Fruit fly (Drosophila melanogaster) whole organism, embryonic: ENCODE results near the gene SecS.

Experiments
- Abd-B ChIP-seq: fragments of 200-800 bp; sonication (Bioruptor generic); optimal IDR thresholded peaks from 2 replicates; lab custom pipeline; 2018; ENCODE audit warnings: missing biosample characterization, mild to moderate bottlenecking, missing genetic modification characterization, moderate library complexity
- Antp ChIP-seq: fragments of 200-800 bp; sonication (Bioruptor generic); optimal IDR thresholded peaks from 3 replicates; lab custom pipeline; 2016; ENCODE audit warnings: missing biosample characterization, missing genetic modification characterization
- Atf3 ChIP-seq: fragments of 200-800 bp; sonication (Bioruptor generic); optimal IDR thresholded peaks from 3 replicates; lab custom pipeline; 2016; ENCODE audit warnings: missing biosample characterization, missing genetic modification characterization
- BEAF-32 ChIP-seq: fragments of 200-800 bp; sonication (Bioruptor generic); optimal IDR thresholded peaks from 3 replicates; lab custom pipeline; 2017; ENCODE audit warnings: missing biosample characterization, missing genetic modification characterization, mild to moderate bottlenecking, moderate library complexity, missing genetic modification reagents
- CG10462 ChIP-seq: fragments of 200-800 bp; sonication (Bioruptor generic); optimal IDR thresholded peaks from 2 replicates; lab custom pipeline; 2016; ENCODE audit warnings: missing biosample characterization, missing genetic modification characterization
- CG11695 ChIP-seq: fragments of 200-800 bp; sonication (Bioruptor generic); IDR thresholded peaks from 3 replicates; pipeline ENCODE4 v1.3.6; 2022; ENCODE audit warnings: missing biosample characterization, missing genetic modification characterization
- CG12744 ChIP-seq: fragments of 200-800 bp; sonication (Bioruptor generic); optimal IDR thresholded peaks from 2 replicates; lab custom pipeline; 2016; ENCODE audit warnings: missing biosample characterization, missing genetic modification characterization
- CG16815 ChIP-seq: fragments of 200-800 bp; sonication (Bioruptor generic); optimal IDR thresholded peaks from 3 replicates; lab custom pipeline; 2017; ENCODE audit warnings: missing biosample characterization, mild to moderate bottlenecking, missing genetic modification characterization
- CG17385 ChIP-seq: fragments of 200-800 bp; sonication (Bioruptor generic); optimal IDR thresholded peaks from 3 replicates; lab custom pipeline; 2018; ENCODE audit warnings: missing biosample characterization, mild to moderate bottlenecking, missing genetic modification characterization
- CG18011 ChIP-seq: fragments of 200-800 bp; sonication (Bioruptor generic); optimal IDR thresholded peaks from 2 replicates; lab custom pipeline; 2017; ENCODE audit warnings: missing biosample characterization, missing genetic modification characterization, mild to moderate bottlenecking, moderate library complexity, missing genotype
- CG18262 ChIP-seq: fragments of 200-800 bp; optimal IDR thresholded peaks from 3 replicates; lab custom pipeline; 2019; ENCODE audit warnings: missing biosample characterization, mild to moderate bottlenecking, missing genetic modification characterization, moderate library complexity
- CG3407 ChIP-seq: fragments of 200-800 bp; sonication (Bioruptor generic); optimal IDR thresholded peaks from 2 replicates; lab custom pipeline; 2018; ENCODE audit warnings: missing biosample characterization, mild to moderate bottlenecking, missing genetic modification characterization
- CG6689 ChIP-seq: fragments of 200-800 bp; sonication (Bioruptor generic); IDR thresholded peaks from 2 replicates; pipeline ENCODE4 v1.3.6; 2022; ENCODE audit warnings: missing biosample characterization, missing genetic modification characterization
- CG7963 ChIP-seq: fragments of 200-800 bp; sonication (Bioruptor generic); IDR thresholded peaks from 3 replicates; pipeline ENCODE4 v1.3.6; 2022; ENCODE audit warnings: missing biosample characterization, missing genetic modification characterization; ENCODE audit not compliant: partially characterized antibody
- CG8290 ChIP-seq, 3 experiments: fragments of 200-800 bp; sonication (Bioruptor generic); optimal IDR thresholded peaks; 2 replicates each; lab custom pipeline; 2016 to 2019; ENCODE audit warnings: missing biosample characterization in 3 of 3, missing genetic modification characterization in 3 of 3, mild to moderate bottlenecking in 2 of 3, moderate library complexity in 1 of 3
- CG9215 ChIP-seq: fragments of 200-800 bp; sonication (Bioruptor generic); IDR thresholded peaks from 2 replicates; pipeline ENCODE4 v1.3.6; 2022; ENCODE audit warnings: missing biosample characterization, missing genetic modification characterization
- Dp ChIP-seq: fragments of 200-800 bp; sonication (Bioruptor generic); optimal IDR thresholded peaks from 2 replicates; lab custom pipeline; 2018; ENCODE audit warnings: missing biosample characterization, mild to moderate bottlenecking, missing genetic modification characterization, moderate library complexity
- ERR ChIP-seq: fragments of 200-800 bp; sonication (Bioruptor generic); optimal IDR thresholded peaks from 2 replicates; lab custom pipeline; 2016; ENCODE audit warnings: missing biosample characterization, missing genetic modification characterization
- Fer2 ChIP-seq: fragments of 200-800 bp; sonication (Bioruptor generic); optimal IDR thresholded peaks from 2 replicates; lab custom pipeline; 2018; ENCODE audit warnings: missing biosample characterization, mild to moderate bottlenecking, missing genetic modification characterization, moderate library complexity
- HLH4C ChIP-seq: fragments of 200-800 bp; sonication (Bioruptor generic); IDR thresholded peaks from 3 replicates; pipeline ENCODE4 v1.3.6; 2022; ENCODE audit warnings: missing biosample characterization, missing genetic modification characterization; ENCODE audit not compliant: partially characterized antibody
- Hey ChIP-seq: fragments of 200-800 bp; sonication (Bioruptor generic); optimal IDR thresholded peaks from 3 replicates; lab custom pipeline; 2018; ENCODE audit warnings: missing biosample characterization, mild to moderate bottlenecking, missing genetic modification characterization
- HmgD ChIP-seq: fragments of 200-800 bp; sonication (Bioruptor generic); optimal IDR thresholded peaks from 3 replicates; lab custom pipeline; 2016; ENCODE audit warnings: missing biosample characterization, missing genetic modification characterization
- HmgZ ChIP-seq: fragments of 200-800 bp; sonication (Bioruptor generic); optimal IDR thresholded peaks from 2 replicates; lab custom pipeline; 2018; ENCODE audit warnings: missing biosample characterization, mild to moderate bottlenecking, missing genetic modification characterization
- Hsf ChIP-seq: fragments of 200-800 bp; sonication (Bioruptor generic); optimal IDR thresholded peaks from 3 replicates; lab custom pipeline; 2016; ENCODE audit warnings: missing biosample characterization, missing genetic modification characterization
- Lim3 ChIP-seq: fragments of 200-800 bp; sonication (Bioruptor generic); IDR thresholded peaks from 2 replicates; pipeline ENCODE4 v1.3.6; 2022; ENCODE audit warnings: missing biosample characterization, missing genetic modification characterization
- MBD-R2 ChIP-seq: fragments of 200-800 bp; sonication (Bioruptor generic); IDR thresholded peaks from 2 replicates; pipeline ENCODE4 v1.3.6; 2022; ENCODE audit warnings: missing biosample characterization, missing genetic modification characterization
- MESR4 ChIP-seq: fragments of 200-800 bp; sonication (Bioruptor generic); optimal IDR thresholded peaks from 2 replicates; lab custom pipeline; 2018; ENCODE audit warnings: missing biosample characterization, mild to moderate bottlenecking, missing genetic modification characterization, moderate library complexity
- Mad ChIP-seq: fragments of 200-800 bp; sonication (Bioruptor generic); optimal IDR thresholded peaks from 2 replicates; lab custom pipeline; 2016; ENCODE audit warnings: missing biosample characterization, missing genetic modification characterization
- NfI ChIP-seq: fragments of 200-800 bp; sonication (Bioruptor generic); optimal IDR thresholded peaks from 3 replicates; lab custom pipeline; 2018; ENCODE audit warnings: missing biosample characterization, mild to moderate bottlenecking, missing genetic modification characterization, moderate library complexity
- Side ChIP-seq: fragments of 200-800 bp; sonication (Bioruptor generic); optimal IDR thresholded peaks from 2 replicates; lab custom pipeline; 2016; ENCODE audit warnings: missing biosample characterization, missing genetic modification characterization
- Taf1 ChIP-seq: fragments of 200-800 bp; sonication (Bioruptor generic); IDR thresholded peaks from 2 replicates; pipeline ENCODE4 v1.3.6; 2022; ENCODE audit warnings: missing biosample characterization, missing genetic modification characterization
- Tbp ChIP-seq: fragments of >200 bp; optimal IDR thresholded peaks from 2 replicates; lab custom pipeline; 2018; ENCODE audit warnings: missing biosample characterization, missing genetic modification characterization
- dan ChIP-seq: fragments of 200-800 bp; sonication (Bioruptor generic); IDR thresholded peaks from 2 replicates; pipeline ENCODE4 v1.3.6; 2022; ENCODE audit warnings: missing biosample characterization, missing genetic modification characterization
- fu2 ChIP-seq: fragments of 200-800 bp; sonication (Bioruptor generic); optimal IDR thresholded peaks from 2 replicates; lab custom pipeline; 2016; ENCODE audit warnings: missing biosample characterization, missing genetic modification characterization
- gsb ChIP-seq: fragments of 200-800 bp; sonication (Bioruptor generic); IDR thresholded peaks from 2 replicates; pipeline ENCODE4 v1.3.6; 2022; ENCODE audit warnings: missing biosample characterization, missing genetic modification characterization
- hth ChIP-seq: fragments of >200 bp; optimal IDR thresholded peaks from 2 replicates; lab custom pipeline; 2017; ENCODE audit warnings: inconsistent platforms
- inv ChIP-seq: fragments of 200-800 bp; sonication (Bioruptor generic); IDR thresholded peaks from 2 replicates; pipeline ENCODE4 v1.3.6; 2022; ENCODE audit warnings: missing biosample characterization, missing genetic modification characterization; ENCODE audit not compliant: partially characterized antibody
- jigr1 ChIP-seq: fragments of 200-800 bp; sonication (Bioruptor generic); IDR thresholded peaks from 3 replicates; pipeline ENCODE4 v1.3.6; 2022; ENCODE audit warnings: missing biosample characterization, missing genetic modification characterization
- jing ChIP-seq: fragments of 200-800 bp; sonication (Bioruptor generic); optimal IDR thresholded peaks from 2 replicates; lab custom pipeline; 2018; ENCODE audit warnings: missing biosample characterization, mild to moderate bottlenecking, missing genetic modification characterization
- luna ChIP-seq: fragments of 200-800 bp; sonication (Bioruptor generic); optimal IDR thresholded peaks from 2 replicates; lab custom pipeline; 2016; ENCODE audit warnings: missing biosample characterization, missing genetic modification characterization
- prd ChIP-seq, 3 experiments: fragments of >200 bp in 2 of 3; fragments of 200-800 bp in 1 of 3; sonication (Bioruptor generic) in 1 of 3; optimal IDR thresholded peaks in 2 of 3; IDR thresholded peaks in 1 of 3; 2 replicates in 2 of 3; 3 replicates in 1 of 3; pipeline versions ENCODE4 v1.3.6 to Lab custom; 2017 to 2022; ENCODE audit warnings: missing biosample characterization in 1 of 3, missing genetic modification characterization in 1 of 3
- repo ChIP-seq: fragments of 200-800 bp; sonication (Bioruptor generic); optimal IDR thresholded peaks from 2 replicates; lab custom pipeline; 2016; ENCODE audit warnings: missing biosample characterization, missing genetic modification characterization
- salm ChIP-seq: fragments of 200-800 bp; sonication (Bioruptor generic); optimal IDR thresholded peaks from 2 replicates; lab custom pipeline; 2018; ENCODE audit warnings: missing biosample characterization, mild to moderate bottlenecking, missing genetic modification characterization
- sc ChIP-seq, 3 experiments: fragments of >200 bp in 2 of 3; fragments of 200-800 bp in 1 of 3; sonication (Bioruptor generic) in 1 of 3; optimal IDR thresholded peaks; 2 replicates in 2 of 3; 3 replicates in 1 of 3; lab custom pipeline; 2017; ENCODE audit warnings: mild to moderate bottlenecking in 1 of 3, missing biosample characterization in 1 of 3, missing genetic modification characterization in 1 of 3, missing genetic modification reagents in 1 of 3
- schlank ChIP-seq: fragments of 200-800 bp; sonication (Bioruptor generic); optimal IDR thresholded peaks from 2 replicates; lab custom pipeline; 2018; ENCODE audit warnings: missing biosample characterization, mild to moderate bottlenecking, missing genetic modification characterization
- tna ChIP-seq: fragments of 200-800 bp; sonication (Bioruptor generic); IDR thresholded peaks from 2 replicates; pipeline ENCODE4 v1.3.6; 2022; ENCODE audit warnings: missing biosample characterization, missing genetic modification characterization; ENCODE audit not compliant: partially characterized antibody
- trem ChIP-seq: fragments of 200-800 bp; optimal IDR thresholded peaks from 3 replicates; lab custom pipeline; 2019; ENCODE audit warnings: missing biosample characterization, mild to moderate bottlenecking, missing genetic modification characterization, moderate library complexity
- vfl ChIP-seq: fragments of 200-800 bp; sonication (Bioruptor generic); optimal IDR thresholded peaks from 2 replicates; lab custom pipeline; 2016; ENCODE audit warnings: missing biosample characterization, missing genetic modification characterization
- yki ChIP-seq: fragments of >200 bp; optimal IDR thresholded peaks from 3 replicates; lab custom pipeline; 2018
- zf30C ChIP-seq: fragments of 200-800 bp; sonication (Bioruptor generic); optimal IDR thresholded peaks from 3 replicates; lab custom pipeline; 2018; ENCODE audit warnings: missing biosample characterization, mild to moderate bottlenecking, missing genetic modification characterization

The SecS gene

dm6 chr3R:5568590-5568989, 32.6 kb upstream of the SecS start, which contains the start of the genes CG2931 and Rheb (continued):
- TF ChIP-seq zf30C (GFP tag; lab: Kevin White, UChicago), result no peak
- peak; percentile 74 for TF ChIP-seq Abd-B (GFP tag; lab: Kevin White, UChicago)
- TF ChIP-seq Side (GFP tag; lab: Kevin White, UChicago), result no peak
- peak; percentile 91 for TF ChIP-seq BEAF-32
- no peak for TF ChIP-seq Atf3
- no peak for TF ChIP-seq repo (GFP tag; lab: Kevin White, UChicago)
- TF ChIP-seq CG8290 (GFP tag; optimal IDR thresholded peaks at IDR 0.05; lab: Kevin White, UChicago), result peak; percentile 64
- TF ChIP-seq CG8290 (tag; optimal IDR thresholded peaks at IDR 0.05; lab: Kevin White, UChicago), result no peak
- TF ChIP-seq jing, result no peak
- peak; percentile 45 for TF ChIP-seq CG17385 (GFP tag; lab: Kevin White, UChicago)
- TF ChIP-seq jigr1 (GFP tag; lab: Robert Waterston, UW), result no peak
- TF ChIP-seq CG3407, result peak; percentile 22
- peak; percentile 89 for TF ChIP-seq trem
- TF ChIP-seq CG9215 (GFP tag; lab: Robert Waterston, UW), result peak; percentile 52
- peak; percentile 42 for TF ChIP-seq vfl
- peak; percentile 24 for TF ChIP-seq ERR
- no peak for TF ChIP-seq Taf1 (GFP tag; lab: Robert Waterston, UW)
- TF ChIP-seq Hey, result no peak
- TF ChIP-seq fu2 (GFP tag; lab: Kevin White, UChicago), result peak; percentile 26
- TF ChIP-seq sc (optimal IDR thresholded peaks at IDR 0.05; lab: Kevin White, UChicago), result no peak
- TF ChIP-seq sc (GFP tag; optimal IDR thresholded peaks at IDR 0.05; lab: Kevin White, UChicago), result no peak
- TF ChIP-seq CG7963, result no peak
- peak; percentile 72 for TF ChIP-seq MBD-R2 (GFP tag; lab: Robert Waterston, UW)
- peak; percentile 86 for TF ChIP-seq CG10462 (GFP tag; lab: Kevin White, UChicago)
- TF ChIP-seq CG11695 (GFP tag; lab: Robert Waterston, UW), result 0 out of 3 replicates have a peak, but pooled peaks have one; percentile 21
- TF ChIP-seq yki, result no peak
- TF ChIP-seq dan (GFP tag; lab: Robert Waterston, UW), result no peak
- TF ChIP-seq HLH4C, result peak; percentile 65
- peak; percentile 44 for TF ChIP-seq Mad (GFP tag; lab: Kevin White, UChicago)
- TF ChIP-seq HmgD (GFP tag; lab: Kevin White, UChicago), result no peak
- TF ChIP-seq NfI (GFP tag; lab: Kevin White, UChicago), result peak; percentile 69

dm6 chr3R:5570635-5571436, 30.4 kb upstream of the SecS start, which contains the start of gene CRMP:
Gene CRMP (plus strand): TSS chr3R:5571108.
- TF ChIP-seq CG12744 (GFP tag; lab: Kevin White, UChicago) (no peak), hth (lab: Kevin White, UChicago) (no peak), Fer2 (tag; lab: Kevin White, UChicago) (no peak), gsb (GFP tag; lab: Robert Waterston, UW) (no peak), schlank (no peak), Hsf (GFP tag; lab: Kevin White, UChicago) (no peak), Antp (GFP tag; lab: Kevin White, UChicago) (no peak), CG18011 (GFP tag; lab: Kevin White, UChicago) (peak; percentile 88), CG18262 (tag; lab: Kevin White, UChicago) (peak; percentile 21), tna (GFP tag; lab: Robert Waterston, UW) (no peak), inv (GFP tag; lab: Robert Waterston, UW) (no peak), CG6689 (GFP tag; lab: Robert Waterston, UW) (no peak), Lim3 (GFP tag; lab: Robert Waterston, UW) (no peak), salm (tag; lab: Kevin White, UChicago) (no peak), MESR4 (peak; percentile 66), HmgZ (no peak), CG16815 (GFP tag; lab: Kevin White, UChicago) (no peak), Dp (GFP tag; lab: Kevin White, UChicago) (peak; percentile 15), CG10462 (GFP tag; lab: Kevin White, UChicago) (no peak), prd (optimal IDR thresholded peaks at IDR 0.05; lab: Kevin White, UChicago) (no peak), prd (GFP tag; IDR thresholded peaks at IDR 0.05; lab: Robert Waterston, UW) (no peak), Tbp (GFP tag; lab: Kevin White, UChicago) (no peak), luna (no peak)
